Fruit fly (Drosophila melanogaster) whole organism, embryonic: ENCODE data around the gene BtbVII.
A peak's percentile ranks its signal among the peaks of the same experiment; 100 is the strongest.

Experiments
- ATbp ChIP-seq: fragments of 200-800 bp; sonication (Bioruptor generic); optimal IDR thresholded peaks from 2 replicates; lab custom pipeline; 2017; ENCODE audit warnings: missing biosample characterization, mild to moderate bottlenecking, missing genetic modification characterization, missing genetic modification reagents
- Abd-B ChIP-seq: fragments of 200-800 bp; sonication (Bioruptor generic); optimal IDR thresholded peaks from 2 replicates; lab custom pipeline; 2018; ENCODE audit warnings: missing biosample characterization, mild to moderate bottlenecking, missing genetic modification characterization, moderate library complexity
- B-H2 ChIP-seq: fragments of 200-800 bp; sonication (Bioruptor generic); optimal IDR thresholded peaks from 2 replicates; lab custom pipeline; 2018; ENCODE audit warnings: missing biosample characterization, mild to moderate bottlenecking, missing genetic modification characterization
- BtbVII ChIP-seq: fragments of 200-800 bp; sonication (Bioruptor generic); optimal IDR thresholded peaks from 3 replicates; lab custom pipeline; 2017; ENCODE audit warnings: missing biosample characterization, mild to moderate bottlenecking, missing genetic modification characterization
- Bteb2 ChIP-seq: fragments of 200-800 bp; sonication (Bioruptor generic); optimal IDR thresholded peaks from 2 replicates; lab custom pipeline; 2016; ENCODE audit warnings: missing biosample characterization, missing genetic modification characterization
- CG10147 ChIP-seq: fragments of 200-800 bp; sonication (Bioruptor generic); optimal IDR thresholded peaks from 2 replicates; lab custom pipeline; 2019; ENCODE audit warnings: missing biosample characterization, mild to moderate bottlenecking, missing genetic modification characterization, moderate library complexity
- CG10321 ChIP-seq: fragments of 200-800 bp; sonication (Bioruptor generic); IDR thresholded peaks from 2 replicates; pipeline ENCODE4 v1.3.6; 2022; ENCODE audit warnings: missing biosample characterization, missing genetic modification characterization
- CG10959 ChIP-seq: fragments of 200-800 bp; sonication (Bioruptor generic); IDR thresholded peaks from 2 replicates; pipeline ENCODE4 v1.3.6; 2022; ENCODE audit warnings: missing biosample characterization, missing genetic modification characterization
- CG12071 ChIP-seq: fragments of 200-800 bp; sonication (Bioruptor generic); optimal IDR thresholded peaks from 3 replicates; lab custom pipeline; 2018; ENCODE audit warnings: missing biosample characterization, mild to moderate bottlenecking, missing genetic modification characterization
- CG12155 ChIP-seq: fragments of 200-800 bp; sonication (Bioruptor generic); optimal IDR thresholded peaks from 3 replicates; lab custom pipeline; 2016; ENCODE audit warnings: missing biosample characterization, missing genetic modification characterization
- CG12942 ChIP-seq: fragments of 200-800 bp; sonication (Bioruptor generic); optimal IDR thresholded peaks from 3 replicates; lab custom pipeline; 2016; ENCODE audit warnings: missing biosample characterization, missing genetic modification characterization
- CG17361 ChIP-seq: fragments of 200-800 bp; sonication (Bioruptor generic); IDR thresholded peaks from 3 replicates; pipeline ENCODE4 v1.3.6; 2022; ENCODE audit warnings: missing biosample characterization, missing genetic modification characterization
- CG1832 ChIP-seq: fragments of 200-800 bp; sonication (Bioruptor generic); optimal IDR thresholded peaks from 2 replicates; lab custom pipeline; 2017; ENCODE audit warnings: missing biosample characterization, mild to moderate bottlenecking, missing genetic modification characterization, inconsistent platforms
- CG18476 ChIP-seq: fragments of 200-800 bp; sonication (Bioruptor generic); optimal IDR thresholded peaks from 2 replicates; lab custom pipeline; 2016; ENCODE audit warnings: missing biosample characterization, mild to moderate bottlenecking, missing genetic modification characterization
- CG31224 ChIP-seq: fragments of 200-800 bp; sonication (Bioruptor generic); IDR thresholded peaks from 2 replicates; pipeline ENCODE4 v1.3.6; 2022; ENCODE audit warnings: missing biosample characterization, missing genetic modification characterization
- CG32532 ChIP-seq: fragments of 200-800 bp; sonication (Bioruptor generic); IDR thresholded peaks from 2 replicates; pipeline ENCODE4 v1.3.6; 2022; ENCODE audit warnings: missing biosample characterization, missing genetic modification characterization
- CG4360 ChIP-seq: fragments of 200-800 bp; sonication (Bioruptor generic); IDR thresholded peaks from 2 replicates; pipeline ENCODE4 v1.3.6; 2022; ENCODE audit warnings: missing biosample characterization, missing genetic modification characterization
- CG43689 ChIP-seq: fragments of 200-800 bp; sonication (Bioruptor generic); IDR thresholded peaks from 2 replicates; pipeline ENCODE4 v1.3.6; 2022; ENCODE audit warnings: missing biosample characterization, missing genetic modification characterization
- CG4617 ChIP-seq: fragments of 200-800 bp; sonication (Bioruptor generic); optimal IDR thresholded peaks from 3 replicates; lab custom pipeline; 2016; ENCODE audit warnings: missing biosample characterization, missing genetic modification characterization, borderline replicate concordance
- CG4820 ChIP-seq: fragments of 200-800 bp; sonication (Bioruptor generic); optimal IDR thresholded peaks from 3 replicates; lab custom pipeline; 2016; ENCODE audit warnings: missing biosample characterization, missing genetic modification characterization
- CG6765 ChIP-seq: fragments of 200-800 bp; sonication (Bioruptor generic); optimal IDR thresholded peaks from 3 replicates; lab custom pipeline; 2017; ENCODE audit warnings: missing biosample characterization, mild to moderate bottlenecking, missing genetic modification characterization
- CG7786 ChIP-seq: fragments of 200-800 bp; sonication (Bioruptor generic); optimal IDR thresholded peaks from 2 replicates; lab custom pipeline; 2016; ENCODE audit warnings: missing biosample characterization, missing genetic modification characterization
- CG8765 ChIP-seq: fragments of 200-800 bp; sonication (Bioruptor generic); IDR thresholded peaks from 2 replicates; pipeline ENCODE4 v1.3.6; 2022; ENCODE audit warnings: missing biosample characterization, missing genetic modification characterization
- CG9727 ChIP-seq: fragments of 200-800 bp; sonication (Bioruptor generic); optimal IDR thresholded peaks from 3 replicates; lab custom pipeline; 2017; ENCODE audit warnings: missing biosample characterization, mild to moderate bottlenecking, missing genetic modification characterization
- Dip3 ChIP-seq: fragments of 200-800 bp; sonication (Bioruptor generic); optimal IDR thresholded peaks from 3 replicates; lab custom pipeline; 2016; ENCODE audit warnings: missing biosample characterization, missing genetic modification characterization
- Fer2 ChIP-seq: fragments of 200-800 bp; sonication (Bioruptor generic); optimal IDR thresholded peaks from 2 replicates; lab custom pipeline; 2018; ENCODE audit warnings: missing biosample characterization, mild to moderate bottlenecking, missing genetic modification characterization, moderate library complexity
- Gug ChIP-seq: fragments of 200-800 bp; sonication (Bioruptor generic); IDR thresholded peaks from 4 replicates; pipeline ENCODE4 v1.3.6; 2022; ENCODE audit warnings: missing biosample characterization, missing genetic modification characterization
- MBD-R2 ChIP-seq: fragments of 200-800 bp; sonication (Bioruptor generic); IDR thresholded peaks from 2 replicates; pipeline ENCODE4 v1.3.6; 2022; ENCODE audit warnings: missing biosample characterization, missing genetic modification characterization
- NC2α ChIP-seq: fragments of 200-800 bp; sonication (Bioruptor generic); optimal IDR thresholded peaks from 2 replicates; lab custom pipeline; 2016; ENCODE audit warnings: missing biosample characterization, missing genetic modification characterization
- Opbp ChIP-seq: fragments of 200-800 bp; sonication (Bioruptor generic); IDR thresholded peaks from 3 replicates; pipeline ENCODE4 v1.3.6; 2022; ENCODE audit warnings: missing biosample characterization, missing genetic modification characterization; ENCODE audit not compliant: partially characterized antibody
- Pdp1 ChIP-seq, 2 experiments: fragments of 200-800 bp; sonication (Bioruptor generic); optimal IDR thresholded peaks; 3 replicates each; lab custom pipeline; 2016; ENCODE audit warnings: missing biosample characterization in 2 of 2, missing genetic modification characterization in 2 of 2, mild to moderate bottlenecking in 1 of 2, moderate library complexity in 1 of 2
- Side ChIP-seq: fragments of 200-800 bp; sonication (Bioruptor generic); optimal IDR thresholded peaks from 2 replicates; lab custom pipeline; 2016; ENCODE audit warnings: missing biosample characterization, missing genetic modification characterization
- Xrp1 ChIP-seq: fragments of 200-800 bp; sonication (Bioruptor generic); IDR thresholded peaks from 2 replicates; pipeline ENCODE4 v1.3.6; 2022; ENCODE audit warnings: missing biosample characterization, missing genetic modification characterization
- btn ChIP-seq: fragments of 200-800 bp; sonication (Bioruptor generic); optimal IDR thresholded peaks from 2 replicates; lab custom pipeline; 2016; ENCODE audit warnings: missing biosample characterization, missing genetic modification characterization
- cas ChIP-seq: fragments of 200-800 bp; sonication (Bioruptor generic); IDR thresholded peaks from 2 replicates; pipeline ENCODE4 v1.3.6; 2022; ENCODE audit warnings: missing biosample characterization, missing genetic modification characterization
- cg ChIP-seq: fragments of 200-800 bp; sonication (Bioruptor generic); optimal IDR thresholded peaks from 3 replicates; lab custom pipeline; 2019; ENCODE audit warnings: missing biosample characterization, mild to moderate bottlenecking, missing genetic modification characterization, moderate library complexity
- disco-r ChIP-seq: fragments of 200-800 bp; sonication (Bioruptor generic); optimal IDR thresholded peaks from 2 replicates; lab custom pipeline; 2016; ENCODE audit warnings: missing biosample characterization, missing genetic modification characterization
- dysf ChIP-seq: fragments of 200-800 bp; sonication (Bioruptor generic); IDR thresholded peaks from 3 replicates; pipeline ENCODE4 v1.3.6; 2022; ENCODE audit warnings: missing biosample characterization, missing genetic modification characterization
- gro ChIP-seq: fragments of 200-800 bp; sonication (Bioruptor generic); optimal IDR thresholded peaks from 2 replicates; lab custom pipeline; 2016; ENCODE audit warnings: missing biosample characterization, missing genetic modification characterization
- ind ChIP-seq: fragments of 200-800 bp; sonication (Bioruptor generic); optimal IDR thresholded peaks from 3 replicates; lab custom pipeline; 2016; ENCODE audit warnings: missing biosample characterization, missing genetic modification characterization
- klu ChIP-seq: fragments of 200-800 bp; sonication (Bioruptor generic); IDR thresholded peaks from 2 replicates; pipeline ENCODE4 v1.3.6; 2022; ENCODE audit warnings: missing biosample characterization, missing genetic modification characterization
- lab ChIP-seq: fragments of 200-800 bp; sonication (Bioruptor generic); optimal IDR thresholded peaks from 3 replicates; lab custom pipeline; 2017; ENCODE audit warnings: missing biosample characterization, missing genetic modification characterization, mild to moderate bottlenecking, moderate library complexity, missing genetic modification reagents
- lov ChIP-seq, 2 experiments: fragments of 200-800 bp in 1 of 2; fragments of >200 bp in 1 of 2; sonication (Bioruptor generic) in 1 of 2; IDR thresholded peaks in 1 of 2; optimal IDR thresholded peaks in 1 of 2; 2 replicates in 1 of 2; 3 replicates in 1 of 2; pipeline versions ENCODE4 v1.3.6 to Lab custom; 2017 to 2022; ENCODE audit warnings: missing biosample characterization in 1 of 2, missing genetic modification characterization in 1 of 2
- mirr ChIP-seq: fragments of 200-800 bp; sonication (Bioruptor generic); optimal IDR thresholded peaks from 3 replicates; lab custom pipeline; 2018; ENCODE audit warnings: missing biosample characterization, mild to moderate bottlenecking, missing genetic modification characterization
- otp ChIP-seq: fragments of 200-800 bp; sonication (Bioruptor generic); IDR thresholded peaks from 3 replicates; pipeline ENCODE4, ENCODE4 v1.3.6; 2022; ENCODE audit warnings: missing biosample characterization, missing genetic modification characterization
- psq ChIP-seq: fragments of 200-800 bp; sonication (Bioruptor generic); optimal IDR thresholded peaks from 2 replicates; lab custom pipeline; 2017; ENCODE audit warnings: missing biosample characterization, missing genetic modification characterization
- row ChIP-seq: fragments of 200-800 bp; sonication (Bioruptor generic); IDR thresholded peaks from 3 replicates; pipeline ENCODE4 v1.3.6; 2022; ENCODE audit warnings: missing biosample characterization, missing genetic modification characterization
- sens ChIP-seq: fragments of 200-800 bp; sonication (Bioruptor generic); peaks from one replicate; lab custom pipeline; 2016; ENCODE audit warnings: missing biosample characterization, missing genetic modification characterization
- so ChIP-seq: fragments of 200-800 bp; sonication (Bioruptor generic); IDR thresholded peaks from 3 replicates; pipeline ENCODE4 v1.3.6; 2022; ENCODE audit warnings: missing biosample characterization, missing genetic modification characterization
- ttk ChIP-seq: fragments of 200-800 bp; sonication (Bioruptor generic); IDR thresholded peaks from 2 replicates; pipeline ENCODE4 v2.1.2; 2022; ENCODE audit warnings: missing biosample characterization, missing genetic modification characterization
- tx ChIP-seq: fragments of 200-800 bp; sonication (Bioruptor generic); optimal IDR thresholded peaks from 2 replicates; lab custom pipeline; 2016; ENCODE audit warnings: missing biosample characterization, missing genetic modification characterization
- yki ChIP-seq: fragments of >200 bp; optimal IDR thresholded peaks from 3 replicates; lab custom pipeline; 2018

Gene BtbVII

DNA sequence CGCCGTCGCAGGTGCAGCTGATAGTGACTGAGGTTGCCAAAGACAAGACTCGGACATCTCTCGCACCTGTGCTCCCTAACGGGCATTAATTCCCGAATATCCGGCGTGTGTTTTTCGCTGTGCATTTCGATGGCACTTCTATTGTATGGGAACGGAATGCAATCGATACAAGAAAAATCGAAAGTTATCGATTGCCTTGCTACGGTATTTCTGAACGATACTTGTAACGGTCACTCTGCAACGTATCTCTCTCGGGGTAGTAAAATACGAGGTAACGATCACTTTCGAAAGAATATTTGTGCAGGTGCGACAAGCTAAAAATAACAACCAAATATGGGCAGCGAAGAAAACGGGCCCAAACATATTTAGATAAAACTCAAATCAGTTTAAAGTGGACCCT lies 16.5 kb downstream of the BtbVII start, which contains the start of gene CG32280 (continued):
- TF ChIP-seq Side (GFP tag; lab: Kevin White, UChicago) (no peak), ind (GFP tag; lab: Kevin White, UChicago) (no peak), CG4820 (GFP tag; lab: Kevin White, UChicago) (no peak), CG31224 (GFP tag; lab: Robert Waterston, UW) (no peak), Gug (GFP tag; lab: Robert Waterston, UW) (peak; percentile 45; the same call in 2 of the 4 replicates), otp (GFP tag; lab: Robert Waterston, UW) (no peak), CG4617 (GFP tag; lab: Kevin White, UChicago) (peak; percentile 52), CG10147 (GFP tag; lab: Kevin White, UChicago) (no peak), CG1832 (GFP tag; lab: Kevin White, UChicago) (no peak), Xrp1 (GFP tag; lab: Robert Waterston, UW) (0 out of 2 replicates have a peak, but pooled peaks have one; percentile 5), ATbp (GFP tag; lab: Kevin White, UChicago) (no peak), Dip3 (GFP tag; lab: Kevin White, UChicago) (no peak), btn (GFP tag; lab: Kevin White, UChicago) (no peak), MBD-R2 (GFP tag; lab: Robert Waterston, UW) (peak; percentile 82), CG10959 (GFP tag; lab: Robert Waterston, UW) (no peak), cas (GFP tag; lab: Robert Waterston, UW) (no peak), CG12155 (GFP tag; lab: Kevin White, UChicago) (peak; percentile 46), yki (no peak), ttk (0 out of 2 replicates have a peak, but pooled peaks have one; percentile 7), CG6765 (GFP tag; lab: Kevin White, UChicago) (peak; percentile 20), CG9727 (no peak), Pdp1 (GFP tag; optimal IDR thresholded peaks at IDR 0.05; lab: Kevin White, UChicago) (peak in 1 of 2 experiments; percentile 49), CG43689 (GFP tag; lab: Robert Waterston, UW) (no peak), row (GFP tag; lab: Robert Waterston, UW) (peak; percentile 62), cg (no peak), CG12071 (GFP tag; lab: Kevin White, UChicago) (no peak), CG8765 (GFP tag; lab: Robert Waterston, UW) (no peak), NC2α (GFP tag; lab: Kevin White, UChicago) (no peak), klu (no peak), CG10321 (no peak), Fer2 (no peak), lov (optimal IDR thresholded peaks at IDR 0.05; lab: Kevin White, UChicago) (no peak), lov (GFP tag; IDR thresholded peaks at IDR 0.05; lab: Robert Waterston, UW) (no peak), lab (no peak), BtbVII (no peak), CG18476 (no peak), CG17361 (0 out of 3 replicates have a peak, but pooled peaks have one; percentile 12), disco-r (GFP tag; lab: Kevin White, UChicago) (no peak), so (GFP tag; lab: Robert Waterston, UW) (0 out of 3 replicates have a peak, but pooled peaks have one; percentile 32), tx (no peak), mirr (GFP tag; lab: Kevin White, UChicago) (peak; percentile 0), Bteb2 (peak; percentile 5), dysf (GFP tag; lab: Robert Waterston, UW) (peak; percentile 35; the same call in 1 of the 3 replicates), CG7786 (GFP tag; lab: Kevin White, UChicago) (no peak), CG12942 (GFP tag; lab: Kevin White, UChicago) (no peak), psq (GFP tag; lab: Kevin White, UChicago) (no peak), sens (peak; percentile 91), CG32532 (GFP tag; lab: Robert Waterston, UW) (peak; percentile 32; the same call in 1 of the 2 replicates), CG4360 (GFP tag; lab: Robert Waterston, UW) (no peak), gro (peak; percentile 61), B-H2 (GFP tag; lab: Kevin White, UChicago) (peak; percentile 20), Abd-B (GFP tag; lab: Kevin White, UChicago) (no peak), Opbp (GFP tag; lab: Robert Waterston, UW) (peak; percentile 87; the same call in 2 of the 3 replicates)
